Fruit fly (Drosophila melanogaster): ENCODE data around the gene Osi3.

The Osi3 gene

DNA sequence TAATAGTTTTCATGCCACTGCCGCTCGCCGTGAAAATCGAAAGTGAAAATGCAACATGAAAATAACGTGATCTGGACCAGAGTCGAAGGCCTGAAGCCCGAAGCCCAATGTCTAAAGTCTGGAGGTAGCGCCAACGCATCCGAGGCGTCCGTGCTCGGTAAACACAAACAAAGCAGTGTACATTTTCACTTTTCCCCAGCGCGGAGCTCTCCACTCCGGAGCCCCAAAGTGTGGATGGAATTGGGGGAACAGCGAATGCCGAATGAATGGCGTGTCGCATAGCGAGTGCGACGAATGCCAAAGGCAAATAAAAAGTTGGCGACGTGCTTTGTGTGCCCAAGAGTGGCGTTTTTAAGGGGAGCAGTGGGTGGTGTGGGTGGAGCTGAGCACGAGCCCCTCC is 12.6 kb upstream of the Osi3 start (continued):
- TF ChIP-seq E2f1 (GFP tag; IDR thresholded peaks at IDR 0.05) (no peak), ci (GFP tag; IDR thresholded peaks at IDR 0.05) (peak; percentile 80; the same call in 2 of the 3 replicates), ewg (GFP tag; optimal IDR thresholded peaks at IDR 0.05) (peak; percentile 10), gsb (GFP tag; IDR thresholded peaks at IDR 0.05) (no peak), Hmr (GFP tag; optimal IDR thresholded peaks at IDR 0.05) (no peak), CkIIα-i1 (GFP tag; IDR thresholded peaks at IDR 0.05) (no peak), dm (GFP tag; optimal IDR thresholded peaks at IDR 0.05) (no peak), CG8359 (GFP tag; optimal IDR thresholded peaks at IDR 0.05; ENCODE audit: borderline replicate concordance) (peak; percentile 19), oc (tag; optimal IDR thresholded peaks at IDR 0.05) (peak; percentile 1), dmrt99B (tag; optimal IDR thresholded peaks at IDR 0.05) (peak; percentile 14), Sox100B (GFP tag; optimal IDR thresholded peaks at IDR 0.05) (no peak), CG15479 (GFP tag; optimal IDR thresholded peaks at IDR 0.05) (no peak), CG6689 (GFP tag; IDR thresholded peaks at IDR 0.05) (no peak), Hr78 (GFP tag; optimal IDR thresholded peaks at IDR 0.05) (no peak), HLH54F (GFP tag; optimal IDR thresholded peaks at IDR 0.05) (no peak), stwl (tag; optimal IDR thresholded peaks at IDR 0.05) (no peak), CG1603 (tag; optimal IDR thresholded peaks at IDR 0.05) (peak; percentile 40), CG2875 (GFP tag; optimal IDR thresholded peaks at IDR 0.05) (peak; percentile 24), Gug (GFP tag; IDR thresholded peaks at IDR 0.05) (no peak), CG32532 (GFP tag; IDR thresholded peaks at IDR 0.05) (no peak), Rfx (GFP tag; IDR thresholded peaks at IDR 0.05) (no peak), bowl (GFP tag; IDR thresholded peaks at IDR 0.05) (no peak), CG4854 (GFP tag; optimal IDR thresholded peaks at IDR 0.05) (no peak), Dip3 (GFP tag; optimal IDR thresholded peaks at IDR 0.05) (no peak), yki (optimal IDR thresholded peaks at IDR 0.05) (no peak), CG15601 (tag; optimal IDR thresholded peaks at IDR 0.05) (peak; percentile 4), ham (GFP tag; IDR thresholded peaks at IDR 0.05) (no peak), wek (GFP tag; optimal IDR thresholded peaks at IDR 0.05) (peak; percentile 11), CG6654 (GFP tag; optimal IDR thresholded peaks at IDR 0.05) (no peak), CG11093 (GFP tag; IDR thresholded peaks at IDR 0.05) (no peak), CG3407 (GFP tag; optimal IDR thresholded peaks at IDR 0.05) (peak; percentile 31), Ets65A (GFP tag) (no peak), CG14860 (GFP tag; IDR thresholded peaks at IDR 0.05; ENCODE audit: partially characterized antibody) (no peak), slp2 (GFP tag; optimal IDR thresholded peaks at IDR 0.05) (no peak), CG8290 (GFP tag; optimal IDR thresholded peaks at IDR 0.05) (no peak), CG8290 (tag; optimal IDR thresholded peaks at IDR 0.05) (peak in 1 of 2 experiments; percentile 15), CG32767 (GFP tag; IDR thresholded peaks at IDR 0.05) (no peak), shn (GFP tag; optimal IDR thresholded peaks at IDR 0.05) (no peak), Lhr (GFP tag; optimal IDR thresholded peaks at IDR 0.05) (no peak), bsh (GFP tag; optimal IDR thresholded peaks at IDR 0.05) (peak in 1 of 2 experiments; percentile 28), CG10209 (GFP tag; optimal IDR thresholded peaks at IDR 0.05) (no peak), Hand (GFP tag; optimal IDR thresholded peaks at IDR 0.05) (no peak)

DNA sequence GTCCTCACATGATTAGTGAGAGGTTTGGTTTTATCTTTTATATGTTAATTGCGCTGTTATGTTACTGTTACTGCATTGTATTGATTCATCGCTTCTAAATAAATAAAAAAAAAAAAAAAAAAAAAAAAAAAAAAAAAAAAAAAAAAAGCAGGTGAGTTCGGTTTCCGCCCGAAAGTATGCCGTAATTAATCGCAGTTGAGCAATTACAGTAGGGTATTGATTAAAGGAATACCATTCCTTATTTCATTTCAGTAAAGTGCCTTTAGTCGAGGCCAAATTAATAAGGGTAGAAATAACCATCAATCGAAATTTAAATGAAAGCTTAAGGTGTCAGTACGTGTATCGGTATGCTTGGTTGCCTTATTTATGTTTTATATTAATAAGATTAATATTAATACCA is 9.3 kb upstream of the Osi3 start:
- TF ChIP-seq Med (GFP tag) (peak; percentile 33), wek (GFP tag; optimal IDR thresholded peaks at IDR 0.05) (peak; percentile 49), CG15073 (GFP tag; optimal IDR thresholded peaks at IDR 0.05) (peak; percentile 92), stwl (tag; optimal IDR thresholded peaks at IDR 0.05) (peak; percentile 14)

Data from whole organism, embryonic.